Fruit fly (Drosophila melanogaster) whole organism, embryonic: ENCODE results near the gene CG42727.

ENCODE experiments used
- CG12299 ChIP-seq: fragments of 200-800 bp; sonication (Bioruptor generic); optimal IDR thresholded peaks from 2 replicates; lab custom pipeline; 2018; ENCODE audit warnings: missing biosample characterization, mild to moderate bottlenecking, missing genetic modification characterization
- CG8765 ChIP-seq: fragments of 200-800 bp; sonication (Bioruptor generic); IDR thresholded peaks from 2 replicates; pipeline ENCODE4 v1.3.6; 2022; ENCODE audit warnings: missing biosample characterization, missing genetic modification characterization
- br ChIP-seq: fragments of >200 bp; optimal IDR thresholded peaks from 2 replicates; lab custom pipeline; 2017
- ewg ChIP-seq: fragments of 200-800 bp; sonication (Bioruptor generic); optimal IDR thresholded peaks from 3 replicates; lab custom pipeline; 2017; ENCODE audit warnings: mild to moderate bottlenecking, missing biosample characterization, missing genetic modification reagents, missing genetic modification characterization
- lbe ChIP-seq: fragments of 200-800 bp; sonication (Bioruptor generic); optimal IDR thresholded peaks from 2 replicates; lab custom pipeline; 2016; ENCODE audit warnings: missing biosample characterization, mild to moderate bottlenecking, missing genetic modification characterization
- nau ChIP-seq: fragments of 200-800 bp; sonication (Bioruptor generic); optimal IDR thresholded peaks from 3 replicates; lab custom pipeline; 2017; ENCODE audit warnings: missing biosample characterization, mild to moderate bottlenecking, missing genetic modification characterization, missing genetic modification reagents
- odd ChIP-seq: fragments of 200-800 bp; sonication (Bioruptor generic); optimal IDR thresholded peaks from 2 replicates; lab custom pipeline; 2017; ENCODE audit warnings: missing biosample characterization, mild to moderate bottlenecking, missing genetic modification characterization
- tap ChIP-seq: fragments of 200-800 bp; optimal IDR thresholded peaks from 3 replicates; lab custom pipeline; 2019; ENCODE audit warnings: missing biosample characterization, mild to moderate bottlenecking, missing genetic modification characterization, moderate library complexity
- usp ChIP-seq: fragments of >200 bp; optimal IDR thresholded peaks from 2 replicates; lab custom pipeline; 2017; ENCODE audit warnings: missing biosample characterization, missing genetic modification characterization

DNA sequence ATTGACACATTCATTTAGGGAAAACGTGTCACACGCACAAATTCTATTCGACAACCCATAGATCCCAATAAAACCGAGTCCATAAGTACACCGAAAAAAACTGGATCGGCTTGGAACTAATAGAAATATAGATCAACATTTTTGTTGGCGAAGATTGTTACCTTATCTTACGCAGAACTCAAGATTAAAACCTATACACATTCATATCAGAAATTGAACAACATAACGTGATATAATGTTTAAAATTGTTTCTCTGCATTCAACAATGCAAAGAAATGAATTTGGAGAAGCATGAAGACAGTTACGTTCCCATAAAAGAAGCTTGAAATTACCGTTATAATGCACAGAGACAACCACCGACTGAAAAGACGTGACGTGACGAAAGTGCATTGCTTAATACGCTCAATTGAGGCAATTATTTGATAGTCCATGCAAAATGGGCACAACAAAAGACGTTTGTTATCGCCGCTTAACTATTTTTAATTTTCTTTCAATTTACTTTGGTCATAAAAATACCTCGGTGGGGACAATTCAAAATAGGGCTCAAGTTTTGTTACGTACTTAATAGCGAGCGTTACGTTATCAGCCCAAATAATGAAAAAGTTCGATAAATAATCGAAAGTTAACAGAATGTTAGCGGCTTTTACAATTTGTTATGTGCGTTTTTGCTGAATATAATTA lies 7.7 kb upstream of the CG42727 start, which contains the start of gene SerRS-m:
- TF ChIP-seq ewg (GFP tag; lab: Kevin White, UChicago) (no peak), lbe (GFP tag; lab: Kevin White, UChicago) (no peak), tap (tag; lab: Kevin White, UChicago) (no peak), odd (GFP tag; lab: Kevin White, UChicago) (no peak), CG12299 (no peak), usp (GFP tag; lab: Kevin White, UChicago) (no peak), br (lab: Kevin White, UChicago) (no peak), CG8765 (GFP tag; lab: Robert Waterston, UW) (no peak), nau (GFP tag; lab: Kevin White, UChicago) (no peak)
